Worm (Caenorhabditis elegans) whole organism, mixed stage, embryonic: Measurements from ENCODE around the gene unc-70.

ENCODE experiments used
- elt-1 ChIP-seq: sonication (generic microtip); optimal IDR thresholded peaks from 2 replicates; lab custom pipeline; 2017; ENCODE audit warnings: missing genetic modification characterization, mild to moderate bottlenecking, missing compliant biosample characterization, antibody characterized with exemption, moderate library complexity, borderline replicate concordance; ENCODE audit not compliant: insufficient read depth
- ham-2 ChIP-seq: fragments of 200-800 bp; sonication (Bioruptor generic); optimal IDR thresholded peaks from 2 replicates; lab custom pipeline; 2018; ENCODE audit warnings: mild to moderate bottlenecking, missing genetic modification characterization, missing compliant biosample characterization
- lin-13 ChIP-seq: fragments of 150-350 bp; optimal IDR thresholded peaks from 2 replicates; lab custom pipeline; 2014; ENCODE audit warnings: missing biosample characterization, missing genetic modification characterization
- lsy-2 ChIP-seq: fragments of 150-350 bp; optimal IDR thresholded peaks from 2 replicates; lab custom pipeline; 2014; ENCODE audit warnings: missing biosample characterization, missing genetic modification characterization
- mab-5 ChIP-seq: fragments of 150-350 bp; optimal IDR thresholded peaks from 2 replicates; lab custom pipeline; 2014; ENCODE audit warnings: missing biosample characterization, missing genetic modification characterization
- mep-1 ChIP-seq: fragments of 150-350 bp; optimal IDR thresholded peaks from 2 replicates; lab custom pipeline; 2017; ENCODE audit warnings: missing biosample characterization, missing genetic modification reagents, missing genetic modification characterization, inconsistent platforms
- nhr-12 ChIP-seq: fragments of 150-350 bp; optimal IDR thresholded peaks from 2 replicates; lab custom pipeline; 2014; ENCODE audit warnings: missing biosample characterization, missing genetic modification characterization
- nhr-2 ChIP-seq: fragments of 150-350 bp; optimal IDR thresholded peaks from 2 replicates; lab custom pipeline; 2014; ENCODE audit warnings: missing biosample characterization, missing genetic modification characterization
- nhr-237 ChIP-seq: fragments of 150-350 bp; optimal IDR thresholded peaks from 2 replicates; lab custom pipeline; 2014; ENCODE audit warnings: missing biosample characterization, missing genetic modification characterization
- nhr-76 ChIP-seq: sonication (generic microtip); optimal IDR thresholded peaks from 2 replicates; lab custom pipeline; 2017; ENCODE audit warnings: missing biosample characterization, missing genetic modification characterization
- unc-62 ChIP-seq: fragments of 150-350 bp; optimal IDR thresholded peaks from 2 replicates; lab custom pipeline; 2014; ENCODE audit warnings: missing biosample characterization, missing genetic modification reagents, missing genetic modification characterization
- ztf-11 ChIP-seq: fragments of 150-350 bp; optimal IDR thresholded peaks from 2 replicates; lab custom pipeline; 2014; ENCODE audit warnings: missing biosample characterization, missing genetic modification characterization

- TF ChIP-seq nhr-76 (tag; lab: Kevin White, UChicago) (no peak), lsy-2 (tag; lab: Kevin White, UChicago) (no peak), mab-5 (tag; lab: Kevin White, UChicago) (no peak), unc-62 (GFP tag; lab: Kevin White, UChicago) (no peak), nhr-12 (tag; lab: Kevin White, UChicago) (no peak), lin-13 (tag; lab: Kevin White, UChicago) (no peak), mep-1 (tag; lab: Kevin White, UChicago) (no peak), ztf-11 (tag; lab: Kevin White, UChicago) (no peak), elt-1 (tag; lab: Kevin White, UChicago) (no peak), ham-2 (no peak), nhr-237 (tag; lab: Kevin White, UChicago) (no peak), nhr-2 (no peak)
Measured at ce11 chrV:6917280-6917679, 36.1 kb downstream of the unc-70 start.
